Fruit fly (Drosophila melanogaster): ENCODE data around the gene CG17141.
A peak's percentile ranks its signal among the peaks of the same experiment; 100 is the strongest.

The CG17141 gene

dm6 chr3R:22719607-22719949 lies 27.8 kb downstream of the CG17141 start (continued):
- TF ChIP-seq scrt (GFP tag; optimal IDR thresholded peaks at IDR 0.05) (no peak), croc (GFP tag; conservative IDR thresholded peaks at IDR 0.05) (no peak), CG8089 (GFP tag; optimal IDR thresholded peaks at IDR 0.05) (no peak), Atf-2 (GFP tag; optimal IDR thresholded peaks at IDR 0.05) (no peak), CG6175 (GFP tag; IDR thresholded peaks at IDR 0.05) (no peak), CG6254 (GFP tag; optimal IDR thresholded peaks at IDR 0.05) (no peak), CG4282 (GFP tag; optimal IDR thresholded peaks at IDR 0.05) (no peak), CG17361 (GFP tag; IDR thresholded peaks at IDR 0.05) (peak; percentile 43; the same call in 1 of the 3 replicates), dan (GFP tag; IDR thresholded peaks at IDR 0.05) (no peak), Stat92E (GFP tag; optimal IDR thresholded peaks at IDR 0.05) (no peak), Trl (optimal IDR thresholded peaks at IDR 0.05) (no peak), Trl (GFP tag; optimal IDR thresholded peaks at IDR 0.05) (no peak), Elba2 (GFP tag; optimal IDR thresholded peaks at IDR 0.05) (no peak), CG4617 (GFP tag; optimal IDR thresholded peaks at IDR 0.05; ENCODE audit: borderline replicate concordance) (no peak), gem (tag; optimal IDR thresholded peaks at IDR 0.05) (peak; percentile 67), CG10366 (GFP tag; IDR thresholded peaks at IDR 0.05) (no peak; the same call in 1 of the 2 replicates), fd102C (GFP tag; optimal IDR thresholded peaks at IDR 0.05) (no peak), CG17568 (GFP tag; optimal IDR thresholded peaks at IDR 0.05) (no peak), ab (GFP tag; optimal IDR thresholded peaks at IDR 0.05) (no peak), Gug (GFP tag; IDR thresholded peaks at IDR 0.05) (no peak), D (optimal IDR thresholded peaks at IDR 0.05) (no peak), D (GFP tag; optimal IDR thresholded peaks at IDR 0.05) (no peak), pros (GFP tag; optimal IDR thresholded peaks at IDR 0.05) (no peak), CG7271 (tag; optimal IDR thresholded peaks at IDR 0.05) (no peak), sob (GFP tag; IDR thresholded peaks at IDR 0.05) (no peak), yki (optimal IDR thresholded peaks at IDR 0.05) (no peak), peb (GFP tag; IDR thresholded peaks at IDR 0.05) (no peak), esg (GFP tag; conservative IDR thresholded peaks at IDR 0.05) (peak; percentile 23; the same call in 1 of the 2 replicates), CG10979 (tag; optimal IDR thresholded peaks at IDR 0.05) (peak; percentile 64), Fer1 (GFP tag; optimal IDR thresholded peaks at IDR 0.05) (peak; percentile 27), danr (GFP tag; IDR thresholded peaks at IDR 0.05) (no peak), HLHmδ (GFP tag; optimal IDR thresholded peaks at IDR 0.05) (no peak), Blimp-1 (GFP tag; optimal IDR thresholded peaks at IDR 0.05) (peak; percentile 60), CG4424 (GFP tag; optimal IDR thresholded peaks at IDR 0.05) (peak; percentile 19), sens (GFP tag) (peak; percentile 86), Dip3 (GFP tag; optimal IDR thresholded peaks at IDR 0.05) (no peak), rib (GFP tag; IDR thresholded peaks at IDR 0.05) (no peak), CG18599 (GFP tag; optimal IDR thresholded peaks at IDR 0.05) (peak; percentile 71), NK7.1 (GFP tag; optimal IDR thresholded peaks at IDR 0.05) (no peak), h (optimal IDR thresholded peaks at IDR 0.05) (no peak), CG15479 (GFP tag; optimal IDR thresholded peaks at IDR 0.05) (no peak), dysf (GFP tag; IDR thresholded peaks at IDR 0.05) (no peak; the same call in 2 of the 3 replicates), dati (GFP tag; IDR thresholded peaks at IDR 0.05) (no peak), cg (GFP tag; optimal IDR thresholded peaks at IDR 0.05) (no peak), luna (GFP tag; optimal IDR thresholded peaks at IDR 0.05) (no peak), ase (GFP tag; IDR thresholded peaks at IDR 0.05) (no peak), Bdp1 (GFP tag; optimal IDR thresholded peaks at IDR 0.05) (no peak), Fer2 (tag; optimal IDR thresholded peaks at IDR 0.05) (no peak), CG17829 (tag; optimal IDR thresholded peaks at IDR 0.05) (peak; percentile 47), CG10209 (GFP tag; optimal IDR thresholded peaks at IDR 0.05) (no peak), pho (GFP tag; optimal IDR thresholded peaks at IDR 0.05) (no peak), B-H2 (GFP tag; optimal IDR thresholded peaks at IDR 0.05) (no peak), Hr78 (GFP tag; optimal IDR thresholded peaks at IDR 0.05) (no peak)
